Worm (Caenorhabditis elegans) whole organism, midembryonic: ENCODE measurements around the gene Y66D12A.11.

Experiments
- T22C8.4 ChIP-seq: fragments of 200-800 bp; sonication (Bioruptor generic); IDR thresholded peaks from 2 replicates; pipeline ENCODE4 v1.3.6; 2022; ENCODE audit warnings: missing genetic modification characterization, missing compliant biosample characterization
- cog-1 ChIP-seq: sonication (generic microtip); optimal IDR thresholded peaks from 2 replicates; lab custom pipeline; 2016; ENCODE audit warnings: missing genetic modification characterization, missing compliant biosample characterization
- flt-1 ChIP-seq: fragments of 200-800 bp; sonication (Bioruptor generic); IDR thresholded peaks from 2 replicates; pipeline ENCODE4 v1.3.6; 2022; ENCODE audit warnings: missing genetic modification characterization, missing compliant biosample characterization
- med-1 ChIP-seq: sonication (generic microtip); optimal IDR thresholded peaks from 2 replicates; lab custom pipeline; 2017; ENCODE audit warnings: missing genetic modification characterization, mild to moderate bottlenecking, missing compliant biosample characterization, antibody characterized with exemption, missing genetic modification reagents; ENCODE audit not compliant: insufficient read depth
- ref-1 ChIP-seq: fragments of 200-800 bp; sonication (Bioruptor generic); conservative IDR thresholded peaks from 2 replicates; pipeline ENCODE4 v1.3.6; 2022; ENCODE audit warnings: missing genetic modification reagents, missing genetic modification characterization, missing compliant biosample characterization
- tab-1 ChIP-seq: fragments of 200-800 bp; sonication (Bioruptor generic); IDR thresholded peaks from 2 replicates; pipeline ENCODE4 v1.3.6; 2022; ENCODE audit warnings: missing genetic modification characterization, missing compliant biosample characterization
- ztf-23 ChIP-seq: fragments of 200-800 bp; sonication (Bioruptor generic); IDR thresholded peaks from 2 replicates; pipeline ENCODE4 v1.3.6; 2022; ENCODE audit warnings: missing genetic modification reagents, missing genetic modification characterization, missing compliant biosample characterization
- ztf-29 ChIP-seq: fragments of 200-800 bp; sonication (Bioruptor generic); IDR thresholded peaks from 2 replicates; pipeline ENCODE4 v1.3.6; 2022; ENCODE audit warnings: missing genetic modification reagents, missing genetic modification characterization, missing compliant biosample characterization

DNA sequence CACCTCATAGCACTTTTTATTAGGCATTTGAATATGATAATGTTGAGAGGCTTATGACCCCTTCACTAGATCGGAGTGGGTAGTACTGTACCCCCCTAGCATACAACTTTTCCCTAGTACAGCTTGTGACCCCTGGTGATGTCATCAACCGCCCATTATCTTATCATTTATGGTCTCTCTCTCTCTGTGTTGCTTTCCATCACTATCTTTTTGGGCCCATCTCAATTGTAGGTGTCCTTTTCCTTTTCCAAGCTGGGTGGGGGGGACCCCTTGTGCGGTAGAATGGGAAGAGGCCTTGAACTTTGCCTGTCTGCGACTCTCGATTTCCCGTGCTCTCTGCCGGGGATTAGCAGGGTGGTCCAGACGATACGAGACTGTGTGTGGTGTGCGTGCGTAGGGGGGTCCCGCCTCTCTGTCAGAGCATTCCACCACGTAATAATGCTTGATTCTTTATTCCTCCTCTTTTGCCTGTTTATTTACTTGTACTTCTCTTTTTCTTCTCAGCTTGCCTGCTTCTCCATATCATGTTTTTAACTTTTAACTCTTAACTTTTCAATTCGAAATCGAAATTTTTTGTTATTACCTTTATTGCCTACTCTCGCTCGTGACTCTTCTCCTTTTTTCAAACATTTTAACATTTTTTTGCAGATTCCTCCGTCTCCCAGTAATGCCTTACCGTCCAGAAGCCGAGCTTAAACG lies 2.6 kb upstream of the Y66D12A.11 start, which contains the start of gene ztf-29:
- TF ChIP-seq ztf-23 (GFP tag; lab: Robert Waterston, UW) (no peak), ref-1 (GFP tag; lab: Robert Waterston, UW) (no peak), cog-1 (tag; lab: Kevin White, UChicago) (no peak), tab-1 (GFP tag; lab: Robert Waterston, UW) (no peak), med-1 (GFP tag; lab: Kevin White, UChicago) (no peak), T22C8.4 (GFP tag; lab: Robert Waterston, UW) (no peak), ztf-29 (GFP tag; lab: Robert Waterston, UW) (0 out of 2 replicates have a peak, but pooled peaks have one; percentile 17), flt-1 (GFP tag; lab: Robert Waterston, UW) (peak; percentile 60; the same call in 1 of the 2 replicates)
